Fruit fly (Drosophila melanogaster): ENCODE results near the gene CG46519.
"Not testable (repeated sequence)": the region's sequence is repeated elsewhere in the genome, so short reads cannot be mapped to it uniquely, and the experiment has no call there.

- TF ChIP-seq CTCF, CG8478 (optimal IDR thresholded peaks at IDR 0.05): not testable (repeated sequence)
These were observed 19.3 kb upstream of the CG46519 start, which contains the start of gene CG46516 for dm6 chrX:22212028-22212427.
